Worm (Caenorhabditis elegans) whole organism, L1 larva: Measurements from ENCODE around the gene prmt-5.

Experiments
- C16A3.4 ChIP-seq: fragments of 150-350 bp; optimal IDR thresholded peaks from 2 replicates; lab custom pipeline; 2014; ENCODE audit warnings: missing biosample characterization, missing genetic modification characterization
- Y116A8C.19 ChIP-seq: sonication (generic microtip); optimal IDR thresholded peaks from 2 replicates; lab custom pipeline; 2016; ENCODE audit warnings: missing compliant biosample characterization, missing genetic modification characterization, borderline replicate concordance
- aly-2 ChIP-seq: fragments of 150-350 bp; optimal IDR thresholded peaks from 2 replicates; lab custom pipeline; 2014; ENCODE audit warnings: missing biosample characterization, missing genetic modification characterization
- ama-1 ChIP-seq: fragments of 150-350 bp; optimal IDR thresholded peaks from 2 replicates; lab custom pipeline; 2014
- blmp-1 ChIP-seq: fragments of 150-350 bp; optimal IDR thresholded peaks from 2 replicates; lab custom pipeline; 2014; ENCODE audit warnings: missing biosample characterization, missing genetic modification characterization
- ceh-82 ChIP-seq, 3 experiments: fragments of 150-350 bp in 1 of 3; sonication (generic microtip) in 2 of 3; optimal IDR thresholded peaks; 2 replicates each; lab custom pipeline; 2014 to 2017; ENCODE audit warnings: missing biosample characterization in 3 of 3, missing genetic modification characterization in 3 of 3
- dpl-1 ChIP-seq, 3 experiments: fragments of 150-350 bp in 2 of 3; sonication (generic microtip) in 1 of 3; optimal IDR thresholded peaks; 2 replicates each; lab custom pipeline; 2014 to 2017; ENCODE audit warnings: missing biosample characterization in 3 of 3, missing genetic modification characterization in 3 of 3, missing genetic modification reagents in 3 of 3
- efl-1 ChIP-seq, 4 experiments: fragments of 150-350 bp; optimal IDR thresholded peaks in 3 of 4; peaks in 1 of 4; 1 replicate in 1 of 4; 2 replicates in 3 of 4; lab custom pipeline; 2014; ENCODE audit warnings: missing biosample characterization in 2 of 4, missing genetic modification characterization in 2 of 4, missing genetic modification reagents in 2 of 4
- egl-27 ChIP-seq, 2 experiments: fragments of 150-350 bp in 1 of 2; sonication (generic microtip); optimal IDR thresholded peaks; 3 replicates each; lab custom pipeline; 2017 to 2018; ENCODE audit warnings: missing biosample characterization in 2 of 2, missing genetic modification characterization in 2 of 2, missing genetic modification reagents in 2 of 2
- elt-2 ChIP-seq: sonication (generic microtip); optimal IDR thresholded peaks from 2 replicates; lab custom pipeline; 2016; ENCODE audit warnings: missing genetic modification characterization, mild to moderate bottlenecking, inconsistent platforms, missing compliant biosample characterization, missing genetic modification reagents
- elt-3 ChIP-seq, 6 experiments: fragments of 150-350 bp in 1 of 6; sonication (generic microtip); optimal IDR thresholded peaks; 2 replicates each; lab custom pipeline; 2017 to 2018; ENCODE audit warnings: missing biosample characterization in 6 of 6, missing genetic modification characterization in 6 of 6, inconsistent platforms in 1 of 6
- fkh-8 ChIP-seq: sonication (generic microtip); optimal IDR thresholded peaks from 2 replicates; lab custom pipeline; 2016; ENCODE audit warnings: mild to moderate bottlenecking, missing genetic modification characterization, missing compliant biosample characterization
- fos-1 ChIP-seq: fragments of 150-350 bp; optimal IDR thresholded peaks from 2 replicates; lab custom pipeline; 2014; ENCODE audit warnings: missing biosample characterization, missing genetic modification characterization
- jun-1 ChIP-seq: fragments of 150-350 bp; optimal IDR thresholded peaks from 2 replicates; lab custom pipeline; 2014; ENCODE audit warnings: missing biosample characterization, missing genetic modification reagents, missing genetic modification characterization
- lin-14 ChIP-seq: fragments of 200-800 bp; sonication (Bioruptor generic); optimal IDR thresholded peaks from 2 replicates; lab custom pipeline; 2018; ENCODE audit warnings: mild to moderate bottlenecking, missing genetic modification characterization, moderate library complexity, missing compliant biosample characterization
- lin-15B ChIP-seq: fragments of 150-350 bp; sonication (generic microtip); optimal IDR thresholded peaks from 3 replicates; lab custom pipeline; 2014; ENCODE audit warnings: missing biosample characterization, missing genetic modification characterization
- lin-35 ChIP-seq, 2 experiments: fragments of 150-350 bp; optimal IDR thresholded peaks; 2 replicates each; lab custom pipeline; 2014; ENCODE audit warnings: missing biosample characterization in 2 of 2, missing genetic modification characterization in 2 of 2, missing genetic modification reagents in 2 of 2
- lir-3 ChIP-seq: sonication (generic microtip); optimal IDR thresholded peaks from 2 replicates; lab custom pipeline; 2016; ENCODE audit warnings: mild to moderate bottlenecking, missing genetic modification characterization, moderate library complexity, missing compliant biosample characterization; ENCODE audit not compliant: poor library complexity
- lsy-2 ChIP-seq, 2 experiments: fragments of 150-350 bp; optimal IDR thresholded peaks; 2 replicates each; lab custom pipeline; 2014; ENCODE audit warnings: missing biosample characterization in 2 of 2, missing genetic modification characterization in 2 of 2
- mab-9 ChIP-seq: fragments of 200-800 bp; sonication (Bioruptor generic); IDR thresholded peaks from 2 replicates; pipeline ENCODE4 v1.3.6; 2022; ENCODE audit warnings: missing genetic modification reagents, missing genetic modification characterization, missing compliant biosample characterization
- mef-2 ChIP-seq: fragments of 150-350 bp; optimal IDR thresholded peaks from 2 replicates; lab custom pipeline; 2014; ENCODE audit warnings: missing biosample characterization, missing genetic modification characterization
- nhr-47 ChIP-seq: sonication (generic microtip); optimal IDR thresholded peaks from 2 replicates; lab custom pipeline; 2016; ENCODE audit warnings: mild to moderate bottlenecking, missing genetic modification characterization, moderate library complexity, missing compliant biosample characterization
- nhr-71 ChIP-seq: sonication (generic microtip); optimal IDR thresholded peaks from 2 replicates; lab custom pipeline; 2016; ENCODE audit warnings: mild to moderate bottlenecking, missing genetic modification characterization, moderate library complexity, missing compliant biosample characterization
- nhr-76 ChIP-seq: sonication (generic microtip); optimal IDR thresholded peaks from 2 replicates; lab custom pipeline; 2017; ENCODE audit warnings: missing biosample characterization, missing genetic modification characterization
- nhr-85 ChIP-seq: sonication (generic microtip); peaks from one replicate; lab custom pipeline; 2016; ENCODE audit warnings: missing genetic modification characterization, inconsistent platforms, missing compliant biosample characterization
- pqm-1 ChIP-seq: sonication (generic microtip); optimal IDR thresholded peaks from 3 replicates; lab custom pipeline; 2017; ENCODE audit warnings: missing biosample characterization, missing genetic modification characterization
- snpc-4 ChIP-seq: fragments of 150-350 bp; optimal IDR thresholded peaks from 2 replicates; lab custom pipeline; 2014; ENCODE audit warnings: missing biosample characterization, missing genetic modification characterization
- snu-23 ChIP-seq: sonication (generic microtip); optimal IDR thresholded peaks from 2 replicates; lab custom pipeline; 2016; ENCODE audit warnings: missing genetic modification characterization, missing compliant biosample characterization
- sox-4 ChIP-seq: sonication (generic microtip); optimal IDR thresholded peaks from 2 replicates; lab custom pipeline; 2016; ENCODE audit warnings: missing genetic modification characterization, missing compliant biosample characterization
- sptf-1 ChIP-seq: fragments of 150-350 bp; optimal IDR thresholded peaks from 2 replicates; lab custom pipeline; 2014; ENCODE audit warnings: missing biosample characterization, missing genetic modification characterization
- tbx-2 ChIP-seq: sonication (generic microtip); optimal IDR thresholded peaks from 2 replicates; lab custom pipeline; 2016; ENCODE audit warnings: missing genetic modification characterization, missing compliant biosample characterization
- unc-130 ChIP-seq: fragments of 150-350 bp; optimal IDR thresholded peaks from 2 replicates; lab custom pipeline; 2017; ENCODE audit warnings: missing biosample characterization, missing genetic modification characterization, inconsistent platforms
- unc-86 ChIP-seq: sonication (generic microtip); optimal IDR thresholded peaks from 2 replicates; lab custom pipeline; 2016; ENCODE audit warnings: missing genetic modification characterization, missing compliant biosample characterization
- vab-15 ChIP-seq: sonication (generic microtip); optimal IDR thresholded peaks from 2 replicates; lab custom pipeline; 2017; ENCODE audit warnings: missing genotype, mild to moderate bottlenecking, missing genetic modification characterization, missing compliant biosample characterization
- zag-1 ChIP-seq: fragments of 150-350 bp; optimal IDR thresholded peaks from 2 replicates; lab custom pipeline; 2014; ENCODE audit warnings: missing biosample characterization, missing genetic modification characterization

Gene prmt-5

ce11 chrIII:5190671-5191174, 39.6 kb upstream of the prmt-5 start, which contains the start of gene hira-1:
Gene hira-1, plus strand, starts transcription at chrIII:5191124.
- TF ChIP-seq zag-1 (tag; lab: Kevin White, UChicago) (no peak), lsy-2 (tag; optimal IDR thresholded peaks at IDR 0.05; lab: Kevin White, UChicago) (peak; percentile 31 to 71), snu-23 (GFP tag; lab: Kevin White, UChicago) (peak; percentile 16), ceh-82 (tag; optimal IDR thresholded peaks at IDR 0.05; lab: Kevin White, UChicago) (no peak), mef-2 (tag; lab: Kevin White, UChicago) (no peak), vab-15 (tag; lab: Kevin White, UChicago) (peak; percentile 12), fkh-8 (tag; lab: Kevin White, UChicago) (no peak), efl-1 (optimal IDR thresholded peaks at IDR 0.05; lab: Kevin White, UChicago) (peak; percentile 70 to 77), efl-1 (GFP tag; optimal IDR thresholded peaks at IDR 0.05 in 1 of 2; lab: Kevin White, UChicago) (peak; percentile 77 to 97), lin-35 (GFP tag; optimal IDR thresholded peaks at IDR 0.05; lab: Kevin White, UChicago) (peak; percentile 76 to 82), sox-4 (tag; lab: Kevin White, UChicago) (no peak), lin-14 (peak; percentile 21), pqm-1 (tag; lab: Kevin White, UChicago) (no peak), dpl-1 (GFP tag; optimal IDR thresholded peaks at IDR 0.05; lab: Kevin White, UChicago) (peak; percentile 62 to 82 (median 63)), elt-2 (no peak), Y116A8C.19 (tag; lab: Kevin White, UChicago) (no peak), blmp-1 (peak; percentile 43), fos-1 (no peak), egl-27 (tag; optimal IDR thresholded peaks at IDR 0.05; lab: Kevin White, UChicago) (no peak), snpc-4 (tag; lab: Kevin White, UChicago) (no peak), nhr-47 (tag; lab: Kevin White, UChicago) (no peak), lin-15B (peak; percentile 62), mab-9 (GFP tag; lab: Robert Waterston, UW) (no peak), unc-86 (tag; lab: Kevin White, UChicago) (no peak), C16A3.4 (tag; lab: Kevin White, UChicago) (peak; percentile 49), tbx-2 (no peak), nhr-76 (tag; lab: Kevin White, UChicago) (no peak)

ce11 chrIII:5193266-5193665, 37.1 kb upstream of the prmt-5 start:
- TF ChIP-seq lin-35 (GFP tag; optimal IDR thresholded peaks at IDR 0.05; lab: Kevin White, UChicago), result peak in 1 of 2 experiments; percentile 53
- TF ChIP-seq ama-1 (lab: Kevin White, UChicago), result no peak
- peak; percentile 26 to 46 (median 27) for TF ChIP-seq dpl-1 (GFP tag; optimal IDR thresholded peaks at IDR 0.05; lab: Kevin White, UChicago)
- TF ChIP-seq lsy-2 (tag; optimal IDR thresholded peaks at IDR 0.05; lab: Kevin White, UChicago), result peak in 1 of 2 experiments; percentile 54
- TF ChIP-seq blmp-1, result peak; percentile 53
- peak; percentile 12 to 16 for TF ChIP-seq efl-1 (optimal IDR thresholded peaks at IDR 0.05; lab: Kevin White, UChicago)
- TF ChIP-seq efl-1 (GFP tag; optimal IDR thresholded peaks at IDR 0.05 in 1 of 2; lab: Kevin White, UChicago), result peak in 1 of 2 experiments; percentile 7

- TF ChIP-seq nhr-85 (tag; lab: Kevin White, UChicago) (peak; percentile 26), blmp-1 (no peak), efl-1 (optimal IDR thresholded peaks at IDR 0.05; lab: Kevin White, UChicago) (no peak), efl-1 (GFP tag; optimal IDR thresholded peaks at IDR 0.05 in 1 of 2; lab: Kevin White, UChicago) (peak in 1 of 2 experiments; percentile 66), aly-2 (tag; lab: Kevin White, UChicago) (no peak), elt-3 (tag; optimal IDR thresholded peaks at IDR 0.05; lab: Kevin White, UChicago) (peak in 1 of 6 experiments; percentile 10), sptf-1 (tag; lab: Kevin White, UChicago) (no peak)
- TF ChIP-seq, all 84 proteins: peak for 3
Measured at ce11 chrIII:5195690-5196089, 34.7 kb upstream of the prmt-5 start, which contains the start of gene moc-6. Gene moc-6, plus strand, starts transcription at chrIII:5195990.

- TF ChIP-seq elt-2 (peak; percentile 5), lir-3 (tag; lab: Kevin White, UChicago) (no peak), fos-1 (no peak), unc-130 (tag; lab: Kevin White, UChicago) (no peak), egl-27 (tag; optimal IDR thresholded peaks at IDR 0.05; lab: Kevin White, UChicago) (no peak), nhr-71 (tag; lab: Kevin White, UChicago) (peak; percentile 13), tbx-2 (no peak), snpc-4 (tag; lab: Kevin White, UChicago) (no peak), nhr-85 (tag; lab: Kevin White, UChicago) (peak; percentile 62), jun-1 (no peak), efl-1 (optimal IDR thresholded peaks at IDR 0.05; lab: Kevin White, UChicago) (peak in 1 of 2 experiments; percentile 0), efl-1 (GFP tag; optimal IDR thresholded peaks at IDR 0.05 in 1 of 2; lab: Kevin White, UChicago) (no peak), aly-2 (tag; lab: Kevin White, UChicago) (peak; percentile 65), sox-4 (tag; lab: Kevin White, UChicago) (no peak), ama-1 (lab: Kevin White, UChicago) (peak; percentile 21)
Measured at ce11 chrIII:5196298-5197045, 33.9 kb upstream of the prmt-5 start.
